Worm (Caenorhabditis elegans) whole organism, L1 larva: Measurements from ENCODE around the gene K10C2.2.

ENCODE experiments used
- ama-1 ChIP-seq: fragments of 150-350 bp; optimal IDR thresholded peaks from 2 replicates; lab custom pipeline; 2014
- blmp-1 ChIP-seq: fragments of 150-350 bp; optimal IDR thresholded peaks from 2 replicates; lab custom pipeline; 2014; ENCODE audit warnings: missing biosample characterization, missing genetic modification characterization
- egl-27 ChIP-seq, 2 experiments: fragments of 150-350 bp in 1 of 2; sonication (generic microtip); optimal IDR thresholded peaks; 3 replicates each; lab custom pipeline; 2017 to 2018; ENCODE audit warnings: missing biosample characterization in 2 of 2, missing genetic modification characterization in 2 of 2, missing genetic modification reagents in 2 of 2
- grh-1 ChIP-seq: fragments of 200-800 bp; sonication (Bioruptor generic); IDR thresholded peaks from 2 replicates; pipeline ENCODE4 v1.3.6; 2022; ENCODE audit warnings: missing genetic modification reagents, missing genetic modification characterization, missing compliant biosample characterization
- lin-13 ChIP-seq: fragments of 150-350 bp; optimal IDR thresholded peaks from 2 replicates; lab custom pipeline; 2014; ENCODE audit warnings: missing biosample characterization, missing genetic modification reagents, missing genetic modification characterization
- lin-35 ChIP-seq, 2 experiments: fragments of 150-350 bp; optimal IDR thresholded peaks; 2 replicates each; lab custom pipeline; 2014; ENCODE audit warnings: missing biosample characterization in 2 of 2, missing genetic modification characterization in 2 of 2, missing genetic modification reagents in 2 of 2
- nhr-237 ChIP-seq: fragments of 150-350 bp; optimal IDR thresholded peaks from 2 replicates; lab custom pipeline; 2014; ENCODE audit warnings: missing biosample characterization, missing genetic modification characterization
- nhr-77 ChIP-seq: fragments of 150-350 bp; optimal IDR thresholded peaks from 2 replicates; lab custom pipeline; 2014; ENCODE audit warnings: missing biosample characterization, missing genetic modification characterization
- snpc-4 ChIP-seq: fragments of 150-350 bp; optimal IDR thresholded peaks from 2 replicates; lab custom pipeline; 2014; ENCODE audit warnings: missing biosample characterization, missing genetic modification characterization
- snu-23 ChIP-seq: sonication (generic microtip); optimal IDR thresholded peaks from 2 replicates; lab custom pipeline; 2016; ENCODE audit warnings: missing genetic modification characterization, missing compliant biosample characterization
- sox-4 ChIP-seq: sonication (generic microtip); optimal IDR thresholded peaks from 2 replicates; lab custom pipeline; 2016; ENCODE audit warnings: missing genetic modification characterization, missing compliant biosample characterization
- unc-30 ChIP-seq: sonication (generic microtip); optimal IDR thresholded peaks from 2 replicates; lab custom pipeline; 2017; ENCODE audit warnings: missing biosample characterization, missing genetic modification characterization
- unc-86 ChIP-seq: sonication (generic microtip); optimal IDR thresholded peaks from 2 replicates; lab custom pipeline; 2016; ENCODE audit warnings: missing genetic modification characterization, missing compliant biosample characterization
- ztf-11 ChIP-seq, 2 experiments: sonication (generic microtip); optimal IDR thresholded peaks; 2 replicates each; lab custom pipeline; 2016 to 2017; ENCODE audit warnings: missing genetic modification characterization in 2 of 2, missing biosample characterization in 1 of 2, missing compliant biosample characterization in 1 of 2

- TF ChIP-seq nhr-237 (tag; lab: Kevin White, UChicago) (no peak), ama-1 (lab: Kevin White, UChicago) (no peak), egl-27 (tag; optimal IDR thresholded peaks at IDR 0.05; lab: Kevin White, UChicago) (no peak), lin-13 (GFP tag; lab: Kevin White, UChicago) (no peak), blmp-1 (tag; lab: Kevin White, UChicago) (no peak), snu-23 (GFP tag; lab: Kevin White, UChicago) (no peak), lin-35 (GFP tag; optimal IDR thresholded peaks at IDR 0.05; lab: Kevin White, UChicago) (no peak), ztf-11 (tag; optimal IDR thresholded peaks at IDR 0.05; lab: Kevin White, UChicago) (no peak), unc-30 (tag; lab: Kevin White, UChicago) (no peak), sox-4 (tag; lab: Kevin White, UChicago) (no peak), snpc-4 (tag; lab: Kevin White, UChicago) (no peak), nhr-77 (tag; lab: Kevin White, UChicago) (no peak), unc-86 (no peak), grh-1 (GFP tag; lab: Robert Waterston, UW) (no peak)
Observed at ce11 chrX:6473698-6474314, 40.2 kb upstream of the K10C2.2 start, which contains the start of the genes C15B12.4 and C15B12.8.
